Worm (Caenorhabditis elegans) whole organism, L4 larva: ENCODE measurements around the gene R07E5.17.

Source experiments
- F26F4.8 ChIP-seq: fragments of 200-800 bp; sonication (Bioruptor generic); conservative IDR thresholded peaks from 2 replicates; pipeline ENCODE4 v1.3.6; 2022; ENCODE audit warnings: missing genetic modification characterization, missing compliant biosample characterization
- F44E2.7 ChIP-seq: fragments of 200-800 bp; sonication (Bioruptor generic); IDR thresholded peaks from 2 replicates; pipeline ENCODE4 v2.1.2; 2022; ENCODE audit warnings: missing genetic modification characterization, missing compliant biosample characterization
- F49E8.2 ChIP-seq: sonication (generic microtip); optimal IDR thresholded peaks from 2 replicates; lab custom pipeline; 2016; ENCODE audit warnings: missing compliant biosample characterization, mild to moderate bottlenecking, missing genetic modification characterization, borderline replicate concordance
- T20F7.1 ChIP-seq: fragments of 200-800 bp; sonication (Bioruptor generic); optimal IDR thresholded peaks from 2 replicates; lab custom pipeline; 2018; ENCODE audit warnings: mild to moderate bottlenecking, missing genetic modification characterization, missing compliant biosample characterization
- T26A8.4 ChIP-seq: fragments of 200-800 bp; sonication (Bioruptor generic); IDR thresholded peaks from 2 replicates; pipeline ENCODE4 v1.3.6; 2022; ENCODE audit warnings: missing genetic modification characterization, missing compliant biosample characterization
- Y105C5A.15 ChIP-seq: fragments of 200-800 bp; sonication (Bioruptor generic); IDR thresholded peaks from 2 replicates; pipeline ENCODE4 v1.3.6; 2022; ENCODE audit warnings: missing genetic modification characterization, missing compliant biosample characterization
- Y48G9A.11 ChIP-seq: fragments of 200-800 bp; sonication (Bioruptor generic); IDR thresholded peaks from 2 replicates; pipeline ENCODE4 v1.3.6; 2022; ENCODE audit warnings: missing genetic modification reagents, missing genetic modification characterization, missing compliant biosample characterization
- Y5F2A.4 ChIP-seq: fragments of 200-800 bp; sonication (Bioruptor generic); optimal IDR thresholded peaks from 2 replicates; lab custom pipeline; 2018; ENCODE audit warnings: mild to moderate bottlenecking, missing genetic modification characterization, missing compliant biosample characterization
- aha-1 ChIP-seq: fragments of 150-350 bp; peaks from one replicate; lab custom pipeline; 2014; ENCODE audit warnings: missing biosample characterization, missing genetic modification characterization
- arid-1 ChIP-seq: fragments of 200-800 bp; sonication (Bioruptor generic); conservative IDR thresholded peaks from 2 replicates; pipeline ENCODE4 v1.3.6; 2022; ENCODE audit warnings: missing genetic modification reagents, missing genetic modification characterization, missing compliant biosample characterization
- ceh-44 ChIP-seq: fragments of 200-800 bp; sonication (Bioruptor generic); IDR thresholded peaks from 2 replicates; pipeline ENCODE4 v1.3.6; 2022; ENCODE audit warnings: missing genetic modification reagents, missing genetic modification characterization, missing compliant biosample characterization
- ceh-62 ChIP-seq: sonication (generic microtip); optimal IDR thresholded peaks from 2 replicates; lab custom pipeline; 2017; ENCODE audit warnings: missing biosample characterization, missing genetic modification characterization
- ces-1 ChIP-seq: fragments of 150-350 bp; sonication (generic microtip); optimal IDR thresholded peaks from 4 replicates; lab custom pipeline; 2014; ENCODE audit warnings: missing biosample characterization, missing genetic modification reagents, missing genetic modification characterization
- ctbp-1 ChIP-seq: fragments of 200-800 bp; sonication (Bioruptor generic); IDR thresholded peaks from 2 replicates; pipeline ENCODE4 v1.3.6; 2022; ENCODE audit warnings: missing genetic modification reagents, missing genetic modification characterization, missing compliant biosample characterization
- daf-19 ChIP-seq: fragments of 200-800 bp; sonication (Bioruptor generic); conservative IDR thresholded peaks from 2 replicates; pipeline ENCODE4 v1.3.6; 2022; ENCODE audit warnings: missing genetic modification characterization, missing compliant biosample characterization
- daf-8 ChIP-seq: fragments of 200-800 bp; sonication (Bioruptor generic); IDR thresholded peaks from 2 replicates; pipeline ENCODE4 v1.3.6; 2022; ENCODE audit warnings: missing genetic modification characterization, missing compliant biosample characterization
- dmd-6 ChIP-seq: fragments of 200-800 bp; sonication (Bioruptor generic); IDR thresholded peaks from 2 replicates; pipeline ENCODE4 v1.3.6; 2022; ENCODE audit warnings: missing genetic modification reagents, missing genetic modification characterization, missing compliant biosample characterization
- dmd-8 ChIP-seq: fragments of 200-800 bp; sonication (Bioruptor generic); IDR thresholded peaks from 2 replicates; pipeline ENCODE4 v1.3.6; 2022; ENCODE audit warnings: missing genetic modification characterization, missing compliant biosample characterization
- dmd-9 ChIP-seq: fragments of 200-800 bp; sonication (Bioruptor generic); IDR thresholded peaks from 2 replicates; pipeline ENCODE4 v1.3.6; 2022; ENCODE audit warnings: missing genetic modification reagents, missing genetic modification characterization, missing compliant biosample characterization
- dpl-1 ChIP-seq: fragments of 150-350 bp; optimal IDR thresholded peaks from 2 replicates; lab custom pipeline; 2014; ENCODE audit warnings: missing biosample characterization, missing genetic modification reagents, missing genetic modification characterization
- egl-43 ChIP-seq: fragments of 200-800 bp; sonication (Bioruptor generic); IDR thresholded peaks from 2 replicates; pipeline ENCODE4 v1.3.6; 2022; ENCODE audit warnings: missing genetic modification reagents, missing genetic modification characterization, missing compliant biosample characterization
- fos-1 ChIP-seq: fragments of 150-350 bp; optimal IDR thresholded peaks from 2 replicates; lab custom pipeline; 2014; ENCODE audit warnings: missing biosample characterization, missing genetic modification characterization
- lin-1 ChIP-seq: fragments of 200-800 bp; sonication (Bioruptor generic); IDR thresholded peaks from 2 replicates; pipeline ENCODE4 v1.3.6; 2022; ENCODE audit warnings: missing genetic modification reagents, missing genetic modification characterization, missing compliant biosample characterization
- lsy-2 ChIP-seq, 2 experiments: fragments of 150-350 bp in 1 of 2; sonication (generic microtip) in 1 of 2; optimal IDR thresholded peaks; 2 replicates each; lab custom pipeline; 2014 to 2017; ENCODE audit warnings: missing biosample characterization in 2 of 2, missing genetic modification characterization in 2 of 2
- madf-5 ChIP-seq, 2 experiments: fragments of 200-800 bp; sonication (Bioruptor generic); IDR thresholded peaks; 2 replicates each; pipeline ENCODE4 v1.3.6; 2022; ENCODE audit warnings: missing compliant biosample characterization in 2 of 2, missing genetic modification characterization in 2 of 2
- madf-9 ChIP-seq: fragments of 200-800 bp; sonication (Bioruptor generic); conservative IDR thresholded peaks from 2 replicates; pipeline ENCODE4 v1.3.6; 2022; ENCODE audit warnings: missing genetic modification reagents, missing genetic modification characterization, missing compliant biosample characterization
- mdl-1 ChIP-seq, 2 experiments: fragments of 150-350 bp in 1 of 2; sonication (generic microtip) in 1 of 2; optimal IDR thresholded peaks; 2 replicates each; lab custom pipeline; 2014 to 2017; ENCODE audit warnings: missing biosample characterization in 2 of 2, missing genetic modification characterization in 2 of 2
- mes-2 ChIP-seq: sonication (generic microtip); optimal IDR thresholded peaks from 2 replicates; lab custom pipeline; 2016; ENCODE audit warnings: missing genotype, mild to moderate bottlenecking, missing genetic modification characterization, missing compliant biosample characterization; ENCODE audit not compliant: poor library complexity, severe bottlenecking
- nhr-11 ChIP-seq: fragments of 150-350 bp; optimal IDR thresholded peaks from 2 replicates; lab custom pipeline; 2014; ENCODE audit warnings: missing biosample characterization, missing genetic modification characterization
- nhr-42 ChIP-seq: fragments of 200-800 bp; sonication (Bioruptor generic); IDR thresholded peaks from 2 replicates; pipeline ENCODE4 v1.3.6; 2022; ENCODE audit warnings: missing genetic modification characterization, missing compliant biosample characterization
- nhr-48 ChIP-seq: sonication (generic microtip); optimal IDR thresholded peaks from 2 replicates; lab custom pipeline; 2016; ENCODE audit warnings: mild to moderate bottlenecking, missing genetic modification characterization, missing compliant biosample characterization
- pha-4 ChIP-seq, 2 experiments: fragments of 150-350 bp in 1 of 2; fragments of 200-800 bp in 1 of 2; sonication (Bioruptor generic) in 1 of 2; IDR thresholded peaks in 1 of 2; optimal IDR thresholded peaks in 1 of 2; 2 replicates each; pipeline versions ENCODE4 v1.3.6 to Lab custom; 2014 to 2022; ENCODE audit warnings: missing genetic modification characterization in 2 of 2, missing genetic modification reagents in 2 of 2, missing biosample characterization in 1 of 2, missing compliant biosample characterization in 1 of 2
- set-16 ChIP-seq: fragments of 200-800 bp; sonication (Bioruptor generic); IDR thresholded peaks from 2 replicates; pipeline ENCODE4 v1.3.6; 2022; ENCODE audit warnings: missing genetic modification reagents, missing genetic modification characterization, missing compliant biosample characterization
- snpc-4 ChIP-seq: fragments of 150-350 bp; optimal IDR thresholded peaks from 2 replicates; lab custom pipeline; 2014; ENCODE audit warnings: missing biosample characterization, missing genetic modification characterization
- tag-97 ChIP-seq: fragments of 200-800 bp; sonication (Bioruptor generic); IDR thresholded peaks from 2 replicates; pipeline ENCODE4 v1.3.6; 2022; ENCODE audit warnings: missing genetic modification characterization, missing compliant biosample characterization
- tra-1 ChIP-seq: fragments of 200-800 bp; sonication (Bioruptor generic); IDR thresholded peaks from 2 replicates; pipeline ENCODE4 v1.3.6; 2022; ENCODE audit warnings: missing genetic modification reagents, missing genetic modification characterization, missing compliant biosample characterization
- unc-130 ChIP-seq: sonication (generic microtip); optimal IDR thresholded peaks from 2 replicates; lab custom pipeline; 2016; ENCODE audit warnings: missing genetic modification reagents, missing genetic modification characterization, missing compliant biosample characterization
- unc-62 ChIP-seq, 3 experiments: fragments of 150-350 bp in 1 of 3; sonication (generic microtip); optimal IDR thresholded peaks in 2 of 3; peaks in 1 of 3; 1 replicate in 1 of 3; 2 replicates in 2 of 3; lab custom pipeline; 2014 to 2017; ENCODE audit warnings: missing biosample characterization in 3 of 3, missing genetic modification characterization in 3 of 3, missing genetic modification reagents in 3 of 3, missing genotype in 1 of 3
- vab-7 ChIP-seq: fragments of 200-800 bp; sonication (Bioruptor generic); IDR thresholded peaks from 2 replicates; pipeline ENCODE4 v1.3.6; 2022; ENCODE audit warnings: missing genetic modification reagents, missing genetic modification characterization, missing compliant biosample characterization
- zfp-3 ChIP-seq: fragments of 200-800 bp; sonication (Bioruptor generic); conservative IDR thresholded peaks from 2 replicates; pipeline ENCODE4 v1.3.6; 2022; ENCODE audit warnings: missing genetic modification reagents, missing genetic modification characterization, missing compliant biosample characterization

Gene R07E5.17

ce11 chrIII:4435262-4435661, 31.0 kb upstream of the R07E5.17 start:
- TF ChIP-seq aha-1 (tag; lab: Kevin White, UChicago) (peak; percentile 82), dmd-8 (GFP tag; lab: Robert Waterston, UW) (peak; percentile 34; the same call in 1 of the 2 replicates), dmd-9 (GFP tag; lab: Robert Waterston, UW) (peak; percentile 63; the same call in 1 of the 2 replicates), lsy-2 (tag; optimal IDR thresholded peaks at IDR 0.05; lab: Kevin White, UChicago) (no peak)
- TF ChIP-seq, all 104 proteins: peak for 3

ce11 chrIII:4434294-4434781, 30.1 kb upstream of the R07E5.17 start, which contains the start of gene C28A5.1:
C28A5.1 (minus strand) TSS chrIII:4434344.
- TF ChIP-seq ctbp-1 (GFP tag; lab: Robert Waterston, UW) (no peak), Y48G9A.11 (GFP tag; lab: Robert Waterston, UW) (peak; percentile 46; the same call in 1 of the 2 replicates), mes-2 (tag; lab: Kevin White, UChicago) (peak; percentile 23), F49E8.2 (tag; lab: Kevin White, UChicago) (peak; percentile 30), aha-1 (tag; lab: Kevin White, UChicago) (peak; percentile 70), lin-1 (GFP tag; lab: Robert Waterston, UW) (no peak), dmd-9 (GFP tag; lab: Robert Waterston, UW) (0 out of 2 replicates have a peak, but pooled peaks have one; percentile 6), nhr-11 (no peak), unc-130 (GFP tag; lab: Kevin White, UChicago) (peak; percentile 79), daf-19 (GFP tag; lab: Robert Waterston, UW) (0 out of 2 replicates have a peak, but pooled peaks have one; percentile 10)

- TF ChIP-seq ctbp-1 (GFP tag; lab: Robert Waterston, UW) (no peak), T26A8.4 (GFP tag; lab: Robert Waterston, UW) (no peak), ces-1 (GFP tag; lab: Kevin White, UChicago) (no peak), ceh-62 (tag; lab: Kevin White, UChicago) (no peak), zfp-3 (GFP tag; lab: Robert Waterston, UW) (no peak), F49E8.2 (tag; lab: Kevin White, UChicago) (no peak), unc-62 (GFP tag; optimal IDR thresholded peaks at IDR 0.05 in 1 of 2; lab: Kevin White, UChicago) (no peak), unc-62 (tag; optimal IDR thresholded peaks at IDR 0.05; lab: Kevin White, UChicago) (no peak), set-16 (no peak), ceh-44 (GFP tag; lab: Robert Waterston, UW) (no peak), T20F7.1 (GFP tag; lab: Kevin White, UChicago) (no peak), Y105C5A.15 (GFP tag; lab: Robert Waterston, UW) (no peak), nhr-42 (GFP tag; lab: Robert Waterston, UW) (no peak), fos-1 (no peak), Y5F2A.4 (GFP tag; lab: Kevin White, UChicago) (no peak)
These were observed 25.2 kb upstream of the R07E5.17 start, which contains the start of gene C28A5.6 for ce11 chrIII:4429402-4429801. C28A5.6 (minus strand) TSS chrIII:4429502.

DNA sequence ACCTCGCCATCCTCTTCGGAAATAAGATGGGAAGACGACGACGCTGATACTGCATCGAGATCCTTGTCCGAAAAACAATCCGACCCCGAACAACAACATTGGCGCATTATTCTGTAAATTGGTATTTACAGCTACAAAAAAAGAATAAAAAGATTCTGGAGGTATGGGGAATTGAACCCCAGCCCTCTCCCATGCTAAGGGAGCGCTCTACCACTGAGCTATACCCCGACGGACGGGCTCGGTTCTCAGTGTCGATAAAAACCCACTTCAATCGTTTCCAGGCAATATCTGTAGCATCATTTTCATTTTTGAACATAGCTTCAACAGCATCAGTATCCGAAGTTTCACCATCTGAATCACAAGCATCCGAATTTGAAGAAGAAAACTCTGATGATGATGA, 24.6 kb upstream of the R07E5.17 start:
- TF ChIP-seq snpc-4 (tag; lab: Kevin White, UChicago) (peak; percentile 21), vab-7 (GFP tag; lab: Robert Waterston, UW) (peak; percentile 75), F49E8.2 (tag; lab: Kevin White, UChicago) (no peak), F44E2.7 (peak; percentile 81; the same call in 1 of the 2 replicates), zfp-3 (GFP tag; lab: Robert Waterston, UW) (0 out of 2 replicates have a peak, but pooled peaks have one; percentile 27), unc-130 (GFP tag; lab: Kevin White, UChicago) (peak; percentile 34), arid-1 (GFP tag; lab: Robert Waterston, UW) (peak; percentile 80), lsy-2 (tag; optimal IDR thresholded peaks at IDR 0.05; lab: Kevin White, UChicago) (no peak), tra-1 (peak; percentile 32; the same call in 1 of the 2 replicates), ctbp-1 (GFP tag; lab: Robert Waterston, UW) (peak; percentile 70; the same call in 1 of the 2 replicates), dmd-9 (GFP tag; lab: Robert Waterston, UW) (no peak), Y48G9A.11 (GFP tag; lab: Robert Waterston, UW) (no peak), egl-43 (GFP tag; lab: Robert Waterston, UW) (peak; percentile 85), madf-5 (GFP tag; IDR thresholded peaks at IDR 0.05; lab: Robert Waterston, UW) (0 out of 4 replicates have a peak, but pooled peaks of 1 of the 2 experiments have one; percentile 51), nhr-11 (no peak), pha-4 (GFP tag; IDR thresholded peaks at IDR 0.05; lab: Robert Waterston, UW) (peak; percentile 78; the same call in 1 of the 2 replicates), pha-4 (tag; optimal IDR thresholded peaks at IDR 0.05; lab: Kevin White, UChicago) (no peak), dmd-6 (GFP tag; lab: Robert Waterston, UW) (peak; percentile 47), F26F4.8 (GFP tag; lab: Robert Waterston, UW) (peak; percentile 60; the same call in 1 of the 2 replicates), madf-9 (GFP tag; lab: Robert Waterston, UW) (0 out of 2 replicates have a peak, but pooled peaks have one; percentile 25), daf-8 (GFP tag; lab: Robert Waterston, UW) (no peak), dpl-1 (GFP tag; lab: Kevin White, UChicago) (no peak), tag-97 (GFP tag; lab: Robert Waterston, UW) (no peak), mdl-1 (tag; optimal IDR thresholded peaks at IDR 0.05; lab: Kevin White, UChicago) (no peak), T26A8.4 (GFP tag; lab: Robert Waterston, UW) (peak; percentile 59), nhr-48 (tag; lab: Kevin White, UChicago) (peak; percentile 1)
